Fruit fly (Drosophila melanogaster): ENCODE measurements around the gene grn.
A peak's percentile ranks its signal among the peaks of the same experiment; 100 is the strongest.

grn gene

dm6 chr3R:8113833-8114673, 67.2 kb downstream of the grn start (continued):
- peak; percentile 71; the same call in 1 of the 2 replicates for TF ChIP-seq CG7372 (GFP tag; IDR thresholded peaks at IDR 0.05)
- peak; percentile 75 for TF ChIP-seq CG10366 (GFP tag; IDR thresholded peaks at IDR 0.05)
- peak; percentile 65 for TF ChIP-seq CG1792 (GFP tag; optimal IDR thresholded peaks at IDR 0.05)
- TF ChIP-seq Nf-YB (GFP tag; optimal IDR thresholded peaks at IDR 0.05), result peak; percentile 42
- TF ChIP-seq CG9817 (tag; optimal IDR thresholded peaks at IDR 0.05), result peak; percentile 69
- peak; percentile 46; the same call in 1 of the 2 replicates for TF ChIP-seq sens-2 (GFP tag; IDR thresholded peaks at IDR 0.05)
- peak; percentile 85 for TF ChIP-seq CG11695 (GFP tag; IDR thresholded peaks at IDR 0.05)
- peak; percentile 66 for TF ChIP-seq CG8944 (GFP tag; optimal IDR thresholded peaks at IDR 0.05)
- peak; percentile 81 for TF ChIP-seq vfl (GFP tag; optimal IDR thresholded peaks at IDR 0.05)
- no peak for TF ChIP-seq CG17612 (GFP tag; IDR thresholded peaks at IDR 0.05)
- peak; percentile 60 for TF ChIP-seq E2f2 (GFP tag; IDR thresholded peaks at IDR 0.05)
- no peak for TF ChIP-seq GATAe (GFP tag; conservative IDR thresholded peaks at IDR 0.05)
- peak; percentile 78 for TF ChIP-seq CHES-1-like (GFP tag; optimal IDR thresholded peaks at IDR 0.05)
- peak; percentile 55 for TF ChIP-seq NK7.1 (GFP tag; optimal IDR thresholded peaks at IDR 0.05)
- no peak for TF ChIP-seq Dfd (GFP tag; optimal IDR thresholded peaks at IDR 0.05)
- peak; percentile 90 for TF ChIP-seq CG12391 (tag; optimal IDR thresholded peaks at IDR 0.05)
- TF ChIP-seq ftz-f1 (GFP tag; optimal IDR thresholded peaks at IDR 0.05), result peak; percentile 66
- peak; percentile 80 for TF ChIP-seq kni (GFP tag; optimal IDR thresholded peaks at IDR 0.05)
- TF ChIP-seq jumu (GFP tag; optimal IDR thresholded peaks at IDR 0.05), result peak; percentile 77
- TF ChIP-seq CG10274 (GFP tag; optimal IDR thresholded peaks at IDR 0.05), result peak; percentile 62
- TF ChIP-seq zfh2 (GFP tag; optimal IDR thresholded peaks at IDR 0.05), result peak; percentile 71
- TF ChIP-seq esg (GFP tag; conservative IDR thresholded peaks at IDR 0.05), result peak; percentile 80
- TF ChIP-seq Fer1 (GFP tag; optimal IDR thresholded peaks at IDR 0.05), result peak; percentile 83
- TF ChIP-seq tna (GFP tag; IDR thresholded peaks at IDR 0.05; ENCODE audit: partially characterized antibody), result no peak
- TF ChIP-seq H2.0 (GFP tag; IDR thresholded peaks at IDR 0.05), result peak; percentile 72
- TF ChIP-seq CG17829 (tag; optimal IDR thresholded peaks at IDR 0.05), result peak; percentile 88
- TF ChIP-seq CG1529 (GFP tag; optimal IDR thresholded peaks at IDR 0.05), result peak; percentile 71
- TF ChIP-seq az2 (GFP tag; optimal IDR thresholded peaks at IDR 0.05), result peak; percentile 79
- peak; percentile 60 for TF ChIP-seq fd3F (GFP tag; optimal IDR thresholded peaks at IDR 0.05)
- TF ChIP-seq CG11093 (GFP tag; IDR thresholded peaks at IDR 0.05), result peak; percentile 57; the same call in 1 of the 3 replicates
- peak; percentile 70 for TF ChIP-seq CG12659 (GFP tag; optimal IDR thresholded peaks at IDR 0.05)
- peak; percentile 80 for TF ChIP-seq phol (tag; optimal IDR thresholded peaks at IDR 0.05)
- TF ChIP-seq CG12104 (GFP tag; optimal IDR thresholded peaks at IDR 0.05), result peak; percentile 57
- TF ChIP-seq yki (optimal IDR thresholded peaks at IDR 0.05), result no peak
- peak; percentile 69 for TF ChIP-seq CG8765 (GFP tag; IDR thresholded peaks at IDR 0.05)
- TF ChIP-seq ems (GFP tag; optimal IDR thresholded peaks at IDR 0.05), result peak; percentile 86
- TF ChIP-seq ttk (GFP tag; IDR thresholded peaks at IDR 0.05), result peak; percentile 66
- peak; percentile 62; the same call in 2 of the 3 replicates for TF ChIP-seq sr (GFP tag; IDR thresholded peaks at IDR 0.05)
- peak; percentile 83 for TF ChIP-seq slp2 (GFP tag; optimal IDR thresholded peaks at IDR 0.05)
- peak; percentile 50 for TF ChIP-seq CG7987 (GFP tag; optimal IDR thresholded peaks at IDR 0.05)
- peak; percentile 74 for TF ChIP-seq CG9609 (GFP tag; optimal IDR thresholded peaks at IDR 0.05)
- TF ChIP-seq CG4820 (GFP tag; optimal IDR thresholded peaks at IDR 0.05), result peak; percentile 73
- TF ChIP-seq cwo (GFP tag; optimal IDR thresholded peaks at IDR 0.05), result peak; percentile 87
- peak; percentile 31 for TF ChIP-seq Nf-YC (tag; optimal IDR thresholded peaks at IDR 0.05)
- TF ChIP-seq knrl (GFP tag; IDR thresholded peaks at IDR 0.05; ENCODE audit: partially characterized antibody), result no peak
- TF ChIP-seq CG6813 (GFP tag; optimal IDR thresholded peaks at IDR 0.05), result peak; percentile 86

All from whole organism, embryonic.